Worm (Caenorhabditis elegans) whole organism, young adult: ENCODE measurements around the gene F11G11.14.

ENCODE experiments used
- D2030.7 ChIP-seq: fragments of 200-800 bp; sonication (Bioruptor generic); IDR thresholded peaks from 2 replicates; pipeline ENCODE4 v1.3.6; 2022; ENCODE audit warnings: missing genetic modification reagents, missing genetic modification characterization, missing compliant biosample characterization
- atf-7 ChIP-seq: sonication (generic microtip); optimal IDR thresholded peaks from 2 replicates; lab custom pipeline; 2017; ENCODE audit warnings: mild to moderate bottlenecking, missing genetic modification characterization, missing compliant biosample characterization
- ceh-40 ChIP-seq: fragments of 200-800 bp; sonication (Bioruptor generic); IDR thresholded peaks from 2 replicates; pipeline ENCODE4 v1.3.6; 2022; ENCODE audit warnings: missing genetic modification characterization, missing compliant biosample characterization
- dox-1 ChIP-seq: fragments of 200-800 bp; sonication (Bioruptor generic); IDR thresholded peaks from 2 replicates; pipeline ENCODE4 v1.3.6; 2022; ENCODE audit warnings: missing genetic modification reagents, missing genetic modification characterization, missing compliant biosample characterization
- lag-1 ChIP-seq: fragments of 200-800 bp; sonication (Bioruptor generic); IDR thresholded peaks from 2 replicates; pipeline ENCODE4 v1.3.6; 2022; ENCODE audit warnings: missing genetic modification reagents, missing genetic modification characterization, missing compliant biosample characterization
- sea-2 ChIP-seq: fragments of 200-800 bp; sonication (Bioruptor generic); IDR thresholded peaks from 2 replicates; pipeline ENCODE4 v1.3.6; 2022; ENCODE audit warnings: missing genetic modification characterization, missing compliant biosample characterization
- unc-62 ChIP-seq: fragments of 150-350 bp; optimal IDR thresholded peaks from 2 replicates; lab custom pipeline; 2014; ENCODE audit warnings: missing biosample characterization, missing genetic modification reagents, missing genetic modification characterization
- ztf-22 ChIP-seq: fragments of 200-800 bp; sonication (Bioruptor generic); optimal IDR thresholded peaks from 2 replicates; lab custom pipeline; 2018; ENCODE audit warnings: mild to moderate bottlenecking, missing genetic modification characterization, moderate library complexity, missing compliant biosample characterization

ce11 chrII:4914214-4914613 is 50.7 kb downstream of the F11G11.14 start, which contains the start of gene R05F9.11:
- TF ChIP-seq ceh-40 (GFP tag; lab: Robert Waterston, UW) = no peak
- no peak for TF ChIP-seq dox-1 (GFP tag; lab: Robert Waterston, UW)
- TF ChIP-seq atf-7 (tag; lab: Kevin White, UChicago) = no peak
- no peak for TF ChIP-seq unc-62
- TF ChIP-seq D2030.7 (GFP tag; lab: Robert Waterston, UW) = peak; percentile 66
- no peak for TF ChIP-seq sea-2 (GFP tag; lab: Robert Waterston, UW)
- no peak for TF ChIP-seq ztf-22 (GFP tag; lab: Kevin White, UChicago)
- no peak for TF ChIP-seq lag-1
